Fruit fly (Drosophila melanogaster): ENCODE data around the gene CG46448.

Gene CG46448

dm6 chr2L:2363626-2364147, 27.8 kb upstream of the CG46448 start:
- TF ChIP-seq CG1233 (GFP tag; optimal IDR thresholded peaks at IDR 0.05) (peak; percentile 89), NK7.1 (GFP tag; optimal IDR thresholded peaks at IDR 0.05) (peak; percentile 61), Hr3 (GFP tag; optimal IDR thresholded peaks at IDR 0.05) (peak; percentile 55), ERR (GFP tag; optimal IDR thresholded peaks at IDR 0.05) (no peak), H15 (GFP tag; IDR thresholded peaks at IDR 0.05) (peak; percentile 80; the same call in 2 of the 3 replicates), lab (GFP tag; optimal IDR thresholded peaks at IDR 0.05) (peak; percentile 94), CG8924 (tag; optimal IDR thresholded peaks at IDR 0.05) (peak; percentile 91), CG17361 (GFP tag; IDR thresholded peaks at IDR 0.05) (peak; percentile 92), sug (tag; optimal IDR thresholded peaks at IDR 0.05) (peak; percentile 78), HLH3B (GFP tag; IDR thresholded peaks at IDR 0.05) (peak; percentile 84), CG17612 (GFP tag; IDR thresholded peaks at IDR 0.05) (no peak), CG30403 (GFP tag; optimal IDR thresholded peaks at IDR 0.05) (peak; percentile 82), CG10431 (GFP tag; optimal IDR thresholded peaks at IDR 0.05) (peak; percentile 79), Doc2 (GFP tag; IDR thresholded peaks at IDR 0.05) (no peak), seq (GFP tag; IDR thresholded peaks at IDR 0.05) (peak; percentile 91), ap (GFP tag; IDR thresholded peaks at IDR 0.05) (peak; percentile 85), CG34376 (GFP tag; optimal IDR thresholded peaks at IDR 0.05) (peak; percentile 64), Hsf (GFP tag; optimal IDR thresholded peaks at IDR 0.05) (peak; percentile 60), CG15073 (GFP tag; optimal IDR thresholded peaks at IDR 0.05) (no peak), CG3995 (GFP tag; optimal IDR thresholded peaks at IDR 0.05) (peak; percentile 47), nerfin-1 (tag; optimal IDR thresholded peaks at IDR 0.05) (peak; percentile 90), Blimp-1 (GFP tag; optimal IDR thresholded peaks at IDR 0.05) (peak; percentile 91), Ptx1 (GFP tag; IDR thresholded peaks at IDR 0.05) (peak; percentile 80), bowl (GFP tag; IDR thresholded peaks at IDR 0.05) (peak; percentile 61; the same call in 1 of the 2 replicates), pnt (GFP tag; optimal IDR thresholded peaks at IDR 0.05) (peak; percentile 56), zf30C (GFP tag; optimal IDR thresholded peaks at IDR 0.05) (no peak), CG18599 (GFP tag; optimal IDR thresholded peaks at IDR 0.05) (peak; percentile 93), Ada2b (GFP tag; IDR thresholded peaks at IDR 0.05) (peak; percentile 87), CG13894 (tag; optimal IDR thresholded peaks at IDR 0.05) (peak; percentile 62), CG10366 (GFP tag; IDR thresholded peaks at IDR 0.05) (peak; percentile 83), CG8944 (GFP tag; optimal IDR thresholded peaks at IDR 0.05) (peak; percentile 29), sc (optimal IDR thresholded peaks at IDR 0.05) (no peak), sc (GFP tag; optimal IDR thresholded peaks at IDR 0.05) (peak; percentile 79), Atf-2 (GFP tag; optimal IDR thresholded peaks at IDR 0.05) (peak; percentile 66), oc (tag; optimal IDR thresholded peaks at IDR 0.05) (peak; percentile 93), eyg (GFP tag; optimal IDR thresholded peaks at IDR 0.05) (peak; percentile 33), dati (GFP tag; IDR thresholded peaks at IDR 0.05) (peak; percentile 53; the same call in 1 of the 2 replicates), z (GFP tag; IDR thresholded peaks at IDR 0.05) (0 out of 3 replicates have a peak, but pooled peaks have one; percentile 46), nau (GFP tag; optimal IDR thresholded peaks at IDR 0.05) (peak; percentile 88), CG7963 (GFP tag; IDR thresholded peaks at IDR 0.05; ENCODE audit: partially characterized antibody) (no peak), Rx (GFP tag; IDR thresholded peaks at IDR 0.05) (peak; percentile 64; the same call in 1 of the 2 replicates), CG7928 (GFP tag; optimal IDR thresholded peaks at IDR 0.05) (peak; percentile 42), Six4 (GFP tag; optimal IDR thresholded peaks at IDR 0.05) (peak; percentile 72), Trl (optimal IDR thresholded peaks at IDR 0.05) (no peak), Trl (GFP tag; optimal IDR thresholded peaks at IDR 0.05) (peak; percentile 17), CG15479 (GFP tag; optimal IDR thresholded peaks at IDR 0.05) (peak; percentile 47), tio (GFP tag; optimal IDR thresholded peaks at IDR 0.05) (no peak), psq (GFP tag; optimal IDR thresholded peaks at IDR 0.05) (peak; percentile 65), HLH4C (GFP tag; IDR thresholded peaks at IDR 0.05; ENCODE audit: partially characterized antibody) (no peak), CG1603 (tag; optimal IDR thresholded peaks at IDR 0.05) (peak; percentile 70), CG2202 (tag; optimal IDR thresholded peaks at IDR 0.05) (peak; percentile 60)

All from whole organism, embryonic.